Worm (Caenorhabditis elegans): ENCODE measurements around the gene madf-9.

madf-9 gene

DNA sequence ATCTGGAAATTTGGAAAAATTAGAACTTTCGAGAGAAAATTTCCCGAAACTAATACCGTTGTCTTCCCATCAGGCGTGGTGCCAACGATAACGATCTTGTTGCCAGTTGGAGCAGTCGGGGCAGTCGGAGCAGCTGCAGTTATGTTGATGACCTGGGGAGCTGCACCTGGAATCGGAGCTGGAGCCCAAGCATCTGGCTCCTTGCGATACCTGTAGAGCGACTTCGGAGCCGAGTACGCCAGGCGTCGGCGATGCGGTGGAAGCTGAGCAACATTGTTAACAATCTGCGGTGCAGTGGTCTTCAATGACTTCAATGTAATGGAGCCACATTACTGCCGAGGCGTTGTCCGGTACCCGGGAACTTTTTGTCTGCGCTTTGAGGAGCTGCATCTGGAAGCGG lies 35.0 kb upstream of the madf-9 start:
- TF ChIP-seq snpc-4 (tag; optimal IDR thresholded peaks at IDR 0.05) (no peak), nhr-12 (tag; optimal IDR thresholded peaks at IDR 0.05) (no peak), lsy-12 (tag; optimal IDR thresholded peaks at IDR 0.05) (no peak), elt-3 (tag; optimal IDR thresholded peaks at IDR 0.05) (no peak), elt-1 (tag; optimal IDR thresholded peaks at IDR 0.05) (no peak), egl-27 (tag; optimal IDR thresholded peaks at IDR 0.05) (no peak), mdl-1 (tag; optimal IDR thresholded peaks at IDR 0.05) (no peak), nhr-67 (tag; optimal IDR thresholded peaks at IDR 0.05) (no peak), pha-4 (tag; optimal IDR thresholded peaks at IDR 0.05) (no peak), unc-39 (tag; optimal IDR thresholded peaks at IDR 0.05) (no peak), ceh-9 (tag; optimal IDR thresholded peaks at IDR 0.05) (no peak), fkh-10 (GFP tag; optimal IDR thresholded peaks at IDR 0.05) (no peak), tbx-2 (tag; optimal IDR thresholded peaks at IDR 0.05) (no peak), ceh-16 (tag; optimal IDR thresholded peaks at IDR 0.05) (no peak), pqm-1 (tag; optimal IDR thresholded peaks at IDR 0.05) (no peak)

DNA sequence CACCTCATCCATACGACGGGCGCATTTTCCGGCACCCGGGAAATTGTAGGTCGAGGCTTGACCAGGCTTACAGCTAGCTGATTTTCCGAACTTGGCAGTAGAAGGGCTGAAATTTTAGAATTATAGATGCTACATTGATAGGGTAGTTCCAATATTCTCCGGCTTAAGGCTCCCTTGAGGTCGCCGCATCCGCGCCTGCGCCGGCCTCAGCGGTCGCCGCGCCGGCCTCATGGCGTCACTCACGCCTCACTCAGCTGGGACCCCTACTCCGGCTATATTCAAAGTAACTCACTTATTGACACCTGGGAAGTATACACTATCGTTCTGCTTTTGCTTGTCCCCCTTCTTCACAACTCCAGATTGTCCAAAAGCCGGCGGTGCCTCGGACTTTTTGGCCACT lies 32.8 kb upstream of the madf-9 start:
- TF ChIP-seq ama-1 (optimal IDR thresholded peaks at IDR 0.05) (no peak), nhr-67 (tag; optimal IDR thresholded peaks at IDR 0.05) (no peak), elt-3 (tag; optimal IDR thresholded peaks at IDR 0.05) (no peak), ceh-28 (tag; optimal IDR thresholded peaks at IDR 0.05) (no peak), pha-4 (tag; optimal IDR thresholded peaks at IDR 0.05) (no peak), ztf-11 (tag; optimal IDR thresholded peaks at IDR 0.05) (no peak)

DNA sequence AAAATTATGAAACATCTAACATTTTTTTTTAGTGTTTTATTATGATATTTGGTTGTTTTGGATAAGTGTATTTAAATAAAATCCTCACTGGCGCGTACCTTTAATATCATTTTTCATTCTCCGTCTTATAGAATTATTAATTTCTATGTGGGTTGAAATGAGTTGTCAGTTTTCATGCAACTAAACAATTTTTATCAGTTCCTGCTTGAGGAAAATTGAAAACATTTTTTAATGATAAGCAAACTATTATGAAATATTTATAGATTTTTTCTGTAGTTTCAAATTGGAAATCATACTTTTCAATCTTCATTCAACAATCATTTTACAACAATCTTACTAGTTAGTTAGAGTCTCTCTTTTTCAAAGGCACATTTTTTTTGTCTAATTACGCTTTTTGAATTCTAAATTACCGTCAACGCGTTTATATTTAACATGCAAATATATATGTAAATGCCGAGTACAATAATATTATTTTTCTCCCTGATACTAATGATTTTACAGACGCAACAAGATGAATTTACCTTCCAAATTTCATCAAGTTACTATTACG lies 30.5 kb upstream of the madf-9 start, which contains the start of the genes Y37E11B.10 and kgb-2:
TSS of gene Y37E11B.10 (minus strand) at position 182 of the 550 bp plus-strand sequence.
TSS of gene kgb-2 (plus strand) at position 500 of the 550 bp plus-strand sequence.
- TF ChIP-seq nhr-25 (tag; optimal IDR thresholded peaks at IDR 0.05) (no peak), elt-2 (tag; optimal IDR thresholded peaks at IDR 0.05) (peak; percentile 59)

DNA sequence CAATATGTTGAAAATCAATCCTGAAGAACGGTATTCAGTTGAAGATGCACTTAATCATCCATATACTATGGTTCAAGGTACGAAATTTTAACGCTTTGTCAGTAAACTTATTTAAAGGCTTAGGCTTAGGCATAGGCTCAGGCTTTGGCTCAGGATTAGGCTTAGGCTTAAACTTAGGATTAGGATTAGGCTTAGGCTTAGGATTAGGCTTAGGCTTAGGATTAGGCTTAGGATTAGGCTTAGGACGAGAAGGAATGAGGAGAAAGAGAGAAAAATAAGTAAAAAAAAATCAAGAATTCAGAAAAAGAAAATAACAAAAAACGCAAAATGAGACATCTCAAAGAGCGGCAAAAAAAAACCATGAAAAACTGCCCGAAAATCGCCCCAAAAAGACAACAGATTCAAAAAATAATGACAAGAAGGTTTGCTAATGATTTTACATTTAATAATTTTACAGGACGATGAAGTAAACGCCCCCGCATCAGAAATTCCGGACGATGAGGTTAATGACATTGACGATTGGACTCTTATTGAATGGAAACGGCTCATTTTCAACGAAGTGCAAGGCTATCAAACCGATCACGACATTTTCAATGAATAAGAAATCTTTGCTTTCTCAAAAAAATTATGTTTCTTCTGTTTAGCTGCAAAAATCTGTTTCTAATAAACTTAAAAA lies 28.2 kb upstream of the madf-9 start:
- TF ChIP-seq elt-2 (tag; optimal IDR thresholded peaks at IDR 0.05) (peak; percentile 18), ceh-9 (tag; optimal IDR thresholded peaks at IDR 0.05) (no peak), ztf-4 (tag; optimal IDR thresholded peaks at IDR 0.05) (no peak), nhr-43 (tag; optimal IDR thresholded peaks at IDR 0.05; ENCODE audit: poor library complexity, severe bottlenecking) (no peak), snpc-4 (tag; optimal IDR thresholded peaks at IDR 0.05) (no peak), pha-4 (tag; optimal IDR thresholded peaks at IDR 0.05) (no peak), egl-5 (tag; optimal IDR thresholded peaks at IDR 0.05) (no peak), mdl-1 (tag; optimal IDR thresholded peaks at IDR 0.05) (no peak)

DNA sequence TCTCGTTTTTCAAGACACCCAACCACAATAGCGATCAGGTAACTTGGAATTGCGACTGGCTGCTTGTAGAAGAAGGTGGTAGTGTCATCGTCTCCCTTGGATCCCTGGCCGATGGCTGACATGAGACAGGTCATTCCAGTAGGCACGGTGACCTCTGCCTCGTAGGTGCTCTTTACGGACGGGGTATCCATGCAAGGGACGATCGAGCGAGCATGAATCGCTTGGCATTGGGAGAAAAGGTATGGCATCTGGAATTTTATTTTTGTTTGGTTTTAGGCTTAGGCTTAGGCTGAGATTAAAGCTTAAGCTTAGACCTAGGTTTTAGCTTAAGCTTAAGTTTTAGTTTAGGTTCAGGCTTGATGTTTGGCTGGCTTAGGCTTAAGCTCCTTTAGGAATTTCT lies 25.9 kb upstream of the madf-9 start:
- TF ChIP-seq elt-3 (tag; optimal IDR thresholded peaks at IDR 0.05): no peak
- no peak for TF ChIP-seq ztf-11 (tag; optimal IDR thresholded peaks at IDR 0.05)
- no peak for TF ChIP-seq nhr-67 (tag; optimal IDR thresholded peaks at IDR 0.05)
- TF ChIP-seq pqm-1 (tag; optimal IDR thresholded peaks at IDR 0.05): no peak
- TF ChIP-seq pha-4 (tag; optimal IDR thresholded peaks at IDR 0.05): no peak
- TF ChIP-seq nhr-11 (tag; optimal IDR thresholded peaks at IDR 0.05): no peak

DNA sequence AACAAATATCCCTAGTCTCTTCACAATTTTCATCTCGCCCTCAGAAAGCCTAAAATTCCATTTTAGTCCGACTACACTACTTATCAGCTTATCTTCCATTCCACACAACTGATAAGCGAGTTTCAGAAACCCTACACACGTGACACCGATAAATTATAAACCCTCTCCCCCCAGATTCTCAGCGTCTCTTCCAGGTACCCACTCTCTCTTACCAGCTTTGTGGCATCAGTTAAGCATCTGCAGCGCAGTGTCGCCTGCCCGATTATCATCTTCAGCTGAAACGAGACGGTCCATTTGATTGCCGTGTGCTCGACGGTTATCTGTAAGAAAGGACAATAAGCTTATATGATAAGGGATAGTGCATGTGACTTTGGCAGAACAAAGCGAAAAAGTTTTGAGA lies 25.0 kb upstream of the madf-9 start:
- TF ChIP-seq egl-27 (tag; optimal IDR thresholded peaks at IDR 0.05): peak; percentile 22
- TF ChIP-seq jun-1 (tag; optimal IDR thresholded peaks at IDR 0.05): peak; percentile 90
- peak; percentile 99 for TF ChIP-seq pqm-1 (tag; optimal IDR thresholded peaks at IDR 0.05)
- peak; percentile 13 for TF ChIP-seq pha-4 (tag; optimal IDR thresholded peaks at IDR 0.05)
- TF ChIP-seq mdl-1 (tag; optimal IDR thresholded peaks at IDR 0.05): peak; percentile 43
- no peak for TF ChIP-seq daf-12 (tag; optimal IDR thresholded peaks at IDR 0.05)
- no peak for TF ChIP-seq nhr-12 (tag; optimal IDR thresholded peaks at IDR 0.05)
- TF ChIP-seq elt-2 (tag; optimal IDR thresholded peaks at IDR 0.05): peak; percentile 100
- peak; percentile 66 for TF ChIP-seq skn-1 (tag; optimal IDR thresholded peaks at IDR 0.05)

DNA sequence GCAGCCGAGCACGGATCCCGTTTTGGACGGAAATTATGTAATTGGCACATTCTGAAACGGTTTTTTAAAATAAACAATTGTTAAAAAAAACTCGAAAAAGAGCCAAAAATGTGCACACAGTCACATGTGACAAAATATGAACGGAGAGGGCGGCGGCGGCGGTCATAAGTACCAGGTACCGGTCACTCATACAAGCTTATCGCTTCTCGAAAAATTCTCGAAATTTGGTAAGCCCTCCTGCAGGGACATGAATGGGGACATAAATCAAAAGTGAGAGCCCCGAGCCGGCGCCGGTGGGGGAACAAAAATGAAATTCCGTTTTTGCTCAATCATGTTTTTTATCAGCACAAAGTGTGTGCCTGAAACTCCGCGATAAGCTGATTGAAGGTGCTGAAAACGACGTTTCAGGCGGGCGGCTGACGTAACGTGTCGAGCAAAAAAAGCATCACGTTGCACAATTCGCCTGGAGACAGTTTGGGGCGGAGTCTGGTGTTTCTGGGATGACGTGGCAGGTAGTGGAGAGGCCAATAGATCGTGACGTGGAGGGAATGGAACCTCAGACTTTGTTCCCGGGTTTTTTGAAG lies 23.8 kb upstream of the madf-9 start, which contains the start of gene ltah-1.2:
TSS of gene ltah-1.2 (minus strand) at position 51 of the 584 bp plus-strand sequence.
- peak; percentile 90 for TF ChIP-seq elt-2 (tag; optimal IDR thresholded peaks at IDR 0.05)
- peak; percentile 43 for TF ChIP-seq pqm-1 (tag; optimal IDR thresholded peaks at IDR 0.05)
- no peak for TF ChIP-seq ZK546.5 (tag; optimal IDR thresholded peaks at IDR 0.05)
- TF ChIP-seq nfya-1 (tag; optimal IDR thresholded peaks at IDR 0.05; ENCODE audit: insufficient read depth): peak; percentile 38
